Fruit fly (Drosophila melanogaster): Measurements from ENCODE around the gene CG1572.

The CG1572 gene

DNA sequence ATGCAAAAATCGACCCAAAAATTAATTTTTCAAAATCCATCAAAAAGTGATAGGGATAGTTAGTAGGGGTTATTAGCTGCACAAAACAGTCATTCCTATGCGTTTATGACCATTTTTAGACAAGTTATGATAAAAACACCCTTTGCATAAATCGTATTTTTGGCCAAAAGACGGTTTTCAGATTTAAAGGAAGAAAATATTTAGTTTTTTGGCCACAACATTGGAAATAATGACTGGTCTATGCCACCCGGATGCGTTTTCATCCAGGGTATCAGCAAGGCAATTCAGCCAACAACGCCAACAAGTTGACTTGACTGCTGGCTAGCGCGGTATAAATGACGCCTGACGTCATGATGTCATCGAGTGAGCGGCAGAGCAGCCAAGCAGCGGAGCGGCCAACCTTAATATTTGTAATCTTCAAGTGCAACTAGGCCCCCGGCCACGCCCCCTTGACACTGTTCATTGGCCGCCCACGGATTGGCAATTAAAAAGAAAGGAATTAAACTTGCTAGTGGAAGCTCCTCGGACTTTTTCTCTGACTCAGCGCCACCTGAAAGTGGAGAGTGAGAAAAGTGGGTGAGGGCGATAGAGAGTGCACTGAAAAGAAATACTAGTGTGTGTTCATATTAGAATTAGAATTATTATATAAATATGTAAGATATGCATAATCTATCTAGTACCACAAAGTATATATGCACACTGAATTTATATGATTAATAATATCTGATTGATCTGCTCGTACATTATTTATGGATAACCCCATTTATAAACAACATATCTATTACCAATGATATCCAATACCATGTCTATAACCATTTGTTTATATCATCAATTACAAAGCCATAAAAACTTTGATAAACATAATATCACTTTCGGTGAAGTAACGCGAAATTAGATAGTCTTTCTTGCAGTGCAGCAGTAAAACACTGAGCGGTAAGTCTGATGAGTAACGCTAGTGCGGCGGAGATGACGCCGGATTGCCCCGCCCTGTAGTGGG is 1.6 kb upstream of the CG1572 start:
- TF ChIP-seq noc (tag; optimal IDR thresholded peaks at IDR 0.05): peak; percentile 97

DNA sequence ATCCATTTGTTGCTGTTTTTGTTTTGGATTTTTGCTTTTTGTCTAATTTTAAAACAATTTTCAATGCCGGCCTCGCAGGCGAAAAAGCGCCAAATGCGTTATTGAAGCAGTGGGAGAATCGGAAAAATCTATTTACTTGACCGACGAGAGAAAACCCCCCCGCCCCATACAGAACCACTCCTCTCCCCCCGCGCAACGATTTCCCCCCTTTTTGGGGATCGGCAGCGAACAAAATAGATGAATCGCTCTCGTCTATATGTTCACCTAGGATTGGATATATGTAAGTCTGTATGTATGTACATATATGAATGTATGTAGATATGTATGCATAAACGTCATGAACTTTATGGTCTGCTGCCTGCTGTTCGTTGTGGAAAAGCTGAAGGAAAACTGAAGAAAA is 1.7 kb downstream of the CG1572 start:
- TF ChIP-seq noc (tag; optimal IDR thresholded peaks at IDR 0.05): no peak

DNA sequence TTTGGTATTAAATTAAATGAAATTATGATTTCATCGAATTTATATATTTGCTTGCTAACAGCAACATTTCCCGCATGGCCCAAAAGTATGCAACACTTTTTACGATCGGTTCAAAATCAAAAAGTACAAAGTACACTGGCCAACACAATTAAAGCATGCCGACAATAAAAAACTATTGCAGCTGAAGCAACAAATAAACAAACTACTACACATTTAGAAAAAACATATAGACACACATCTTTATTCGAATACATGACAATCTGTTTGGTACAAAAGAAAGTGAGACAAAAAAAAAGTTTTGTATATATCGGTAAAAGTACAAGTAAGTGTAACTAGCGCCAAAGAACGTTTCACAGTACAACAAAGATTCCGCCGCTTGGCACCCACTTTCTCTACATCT is 3.4 kb downstream of the CG1572 start:
- no peak for TF ChIP-seq noc (tag; optimal IDR thresholded peaks at IDR 0.05)

DNA sequence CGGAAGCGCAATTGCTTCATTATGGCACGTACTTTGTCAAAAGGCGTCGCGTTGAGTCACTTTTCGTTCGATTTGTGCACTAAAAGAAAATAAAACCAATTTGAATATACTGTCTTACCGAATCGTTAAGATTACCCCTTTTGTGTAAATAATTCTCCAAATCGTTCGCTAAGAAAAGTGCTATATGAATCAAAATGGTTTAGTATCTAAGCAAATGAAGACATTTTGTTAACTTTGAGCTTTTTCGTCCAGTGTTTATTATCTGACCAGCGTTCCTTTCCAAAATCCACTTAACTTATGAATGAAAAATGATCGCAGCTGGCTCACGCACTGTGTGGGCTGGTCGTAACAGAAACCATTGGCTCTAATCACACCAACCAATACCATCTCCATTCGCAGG is 8.4 kb downstream of the CG1572 start:
- peak; percentile 41 for TF ChIP-seq noc (tag; optimal IDR thresholded peaks at IDR 0.05)

DNA sequence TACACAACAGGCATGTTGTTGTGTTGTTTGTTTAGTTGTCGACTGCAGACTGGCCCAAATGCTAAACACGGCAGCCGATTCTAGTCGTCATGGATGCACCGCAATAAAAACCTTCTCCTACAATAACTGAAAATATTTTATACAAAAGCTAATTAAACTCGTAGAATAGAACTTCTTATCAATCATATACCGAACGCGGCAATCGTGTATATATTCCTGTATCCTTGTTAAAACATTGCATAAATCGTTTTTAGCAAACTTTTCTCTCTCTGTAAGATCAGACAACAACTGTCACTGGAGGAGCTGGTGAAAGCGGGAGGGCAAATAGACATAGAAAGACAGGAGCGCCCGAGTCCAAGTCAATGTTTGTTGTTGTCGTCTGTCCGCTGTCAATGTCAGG is 9.8 kb downstream of the CG1572 start:
- no peak for TF ChIP-seq noc (tag; optimal IDR thresholded peaks at IDR 0.05)

DNA sequence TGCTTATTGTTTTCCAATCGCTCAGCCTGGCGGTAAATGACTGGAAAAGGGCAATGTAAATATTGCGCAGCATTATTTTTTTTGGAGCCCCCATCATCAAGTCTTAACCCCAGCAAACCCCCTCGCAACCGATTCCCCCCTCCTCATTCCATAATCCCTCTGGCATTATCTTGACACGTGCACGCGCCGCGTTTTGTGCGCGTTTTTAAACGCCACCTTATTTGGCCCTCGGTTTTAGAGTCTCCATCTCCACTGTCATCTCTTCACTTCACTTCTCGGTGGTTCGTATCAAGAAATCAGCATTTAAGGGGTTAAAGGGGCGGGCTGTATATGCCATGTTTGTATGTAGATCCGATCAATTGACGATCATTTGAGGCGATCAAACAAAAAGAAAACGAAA is 11.5 kb downstream of the CG1572 start:
- no peak for TF ChIP-seq noc (tag; optimal IDR thresholded peaks at IDR 0.05)

DNA sequence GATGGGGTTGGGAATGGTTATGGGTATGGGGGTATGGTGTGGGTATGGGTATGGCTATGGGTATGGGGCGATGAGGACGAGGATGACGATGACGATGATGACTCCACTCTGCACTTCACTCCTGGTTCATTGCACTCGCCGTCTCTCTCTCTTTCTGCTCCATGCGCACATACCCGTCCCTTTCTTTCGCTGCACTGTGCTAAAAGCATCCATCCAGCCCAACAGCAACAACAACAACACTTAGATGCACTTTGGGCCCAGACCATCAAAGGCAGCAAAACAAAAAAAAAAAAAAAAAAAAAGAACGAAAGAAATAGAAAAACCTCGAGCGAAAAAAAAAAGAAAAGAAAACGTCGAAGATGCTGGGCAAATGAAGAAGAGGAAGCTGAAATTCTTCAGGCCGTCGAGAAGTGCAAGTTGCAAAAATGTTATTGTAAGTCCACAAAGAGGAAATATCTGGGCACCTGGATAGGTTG is 13.5 kb downstream of the CG1572 start:
- TF ChIP-seq noc (tag; optimal IDR thresholded peaks at IDR 0.05): no peak

DNA sequence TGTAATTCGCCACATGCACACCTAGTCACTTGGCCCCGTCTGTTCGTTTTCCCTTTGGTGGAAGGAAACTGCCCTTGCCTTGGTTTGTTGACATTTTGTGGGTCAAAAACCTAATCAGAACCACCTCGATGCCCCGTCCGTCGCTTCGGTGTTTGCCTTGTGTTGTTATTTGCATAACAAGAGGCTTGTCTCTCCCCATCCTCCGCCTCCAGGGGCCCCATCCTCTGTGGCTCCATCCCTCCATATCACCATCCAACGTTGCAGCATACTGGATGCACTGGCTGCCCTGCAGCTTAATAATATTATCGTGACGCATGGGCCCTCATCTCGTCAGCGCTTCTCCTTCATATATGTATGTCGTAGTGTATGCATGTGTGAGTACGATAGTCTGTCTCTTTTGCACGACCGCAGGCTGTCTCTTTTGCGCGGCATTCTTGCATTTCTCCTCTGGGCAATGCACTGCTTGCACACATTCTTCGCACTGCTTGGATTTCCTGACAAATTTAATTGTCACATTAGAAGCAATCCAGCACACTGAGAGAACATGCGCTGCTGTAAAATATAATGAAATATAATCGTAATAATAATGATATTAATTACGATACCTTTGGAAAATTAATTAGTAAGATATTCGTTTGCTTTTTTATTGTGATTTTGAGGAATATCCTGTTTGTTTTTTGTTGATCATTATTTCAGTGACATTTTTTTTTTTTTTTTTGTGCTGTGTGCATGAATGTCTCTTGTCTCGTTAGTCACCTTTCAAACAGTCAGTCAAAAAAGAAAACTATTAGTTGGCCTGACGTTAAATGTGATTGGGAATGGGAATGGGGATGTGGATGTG is 14.1 kb downstream of the CG1572 start:
- no peak for TF ChIP-seq noc (tag; optimal IDR thresholded peaks at IDR 0.05)

DNA sequence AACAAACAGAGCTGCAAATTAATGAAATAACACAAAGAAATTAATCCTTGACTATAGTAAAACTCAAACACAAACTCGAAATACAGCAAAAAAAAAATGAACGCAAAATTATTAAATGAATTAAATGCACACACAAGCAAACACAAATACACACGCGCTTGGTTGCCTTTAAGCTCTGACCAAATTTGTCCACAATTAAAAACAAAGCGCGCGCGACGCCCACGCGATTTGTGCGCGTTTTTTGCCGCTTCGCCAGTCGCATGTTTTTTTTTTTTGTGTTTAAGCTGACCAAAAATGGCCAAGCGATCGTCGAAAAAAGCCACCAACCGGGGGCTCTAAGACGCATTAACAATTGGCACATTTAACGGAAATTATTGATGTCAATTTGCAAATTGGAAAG is 15.1 kb downstream of the CG1572 start:
- TF ChIP-seq noc (tag; optimal IDR thresholded peaks at IDR 0.05): no peak

DNA sequence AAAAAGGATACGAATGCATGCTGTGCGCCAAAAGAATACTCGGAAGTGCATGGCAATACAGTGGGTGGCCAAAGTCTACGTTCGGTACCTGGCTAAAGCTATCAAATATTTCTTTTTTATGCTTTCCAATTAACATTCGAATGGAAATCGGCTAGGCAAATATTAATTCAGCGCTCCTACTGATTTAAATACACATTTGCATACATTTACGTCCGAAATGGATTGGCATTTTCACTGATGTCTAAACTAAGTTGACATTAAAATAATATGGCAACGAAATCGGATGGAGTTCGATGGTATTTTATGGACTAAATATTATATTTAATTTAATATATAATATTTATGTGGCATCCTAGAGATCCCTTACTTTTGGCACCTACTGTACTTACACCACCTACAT is 16.0 kb downstream of the CG1572 start:
- TF ChIP-seq noc (tag; optimal IDR thresholded peaks at IDR 0.05): no peak

DNA sequence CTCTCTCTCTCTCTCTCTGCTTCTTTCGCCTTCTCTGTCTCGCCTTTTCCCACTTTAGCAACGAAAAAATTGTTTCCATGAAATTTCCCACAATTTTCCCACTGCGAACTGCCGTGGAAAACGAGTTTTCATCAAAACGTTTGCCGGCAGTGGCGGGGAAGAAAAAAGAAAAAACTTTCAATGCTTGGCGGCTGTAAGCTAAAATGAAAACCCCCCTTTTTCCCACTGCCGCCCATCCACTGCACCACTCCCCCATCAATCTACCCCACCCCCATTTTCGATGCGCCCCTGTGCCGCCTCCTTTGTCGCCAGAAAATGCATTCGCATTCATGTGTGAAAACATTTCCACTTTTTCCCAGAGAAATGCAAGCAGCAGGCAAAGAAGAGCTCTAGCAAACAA is 27.2 kb downstream of the CG1572 start:
- TF ChIP-seq noc (tag; optimal IDR thresholded peaks at IDR 0.05): no peak

DNA sequence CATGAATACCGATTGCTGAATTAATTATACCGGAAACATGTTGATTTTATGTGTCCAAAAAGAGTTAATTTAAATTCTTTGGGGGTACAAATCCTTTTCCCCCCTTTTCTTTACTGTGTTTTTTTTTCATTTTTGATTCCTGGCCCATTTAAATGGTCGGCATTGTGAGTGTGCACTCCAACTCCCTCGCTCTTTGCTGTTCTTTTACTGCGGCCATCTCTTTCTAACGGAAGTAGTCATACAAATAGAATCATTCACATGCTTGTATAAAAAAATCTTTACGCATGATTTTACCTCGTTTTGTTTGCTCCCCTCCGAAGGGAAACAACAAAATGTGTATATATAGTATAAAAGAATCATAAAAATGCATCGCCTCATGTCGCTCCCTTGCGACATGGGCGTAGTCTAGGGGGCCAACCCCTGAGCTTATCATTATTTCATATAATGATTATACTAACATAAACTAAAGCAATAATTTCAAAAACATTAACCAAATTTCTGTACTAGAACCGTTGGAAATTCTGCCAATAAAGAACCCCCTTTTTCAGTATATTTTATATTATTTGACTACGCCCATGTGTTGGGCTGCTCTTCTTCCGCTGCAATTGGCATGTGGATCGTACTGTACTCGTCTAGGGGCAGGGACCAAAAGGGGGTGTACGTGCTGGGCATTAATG is 30.3 kb downstream of the CG1572 start:
- no peak for TF ChIP-seq noc (tag; optimal IDR thresholded peaks at IDR 0.05)

DNA sequence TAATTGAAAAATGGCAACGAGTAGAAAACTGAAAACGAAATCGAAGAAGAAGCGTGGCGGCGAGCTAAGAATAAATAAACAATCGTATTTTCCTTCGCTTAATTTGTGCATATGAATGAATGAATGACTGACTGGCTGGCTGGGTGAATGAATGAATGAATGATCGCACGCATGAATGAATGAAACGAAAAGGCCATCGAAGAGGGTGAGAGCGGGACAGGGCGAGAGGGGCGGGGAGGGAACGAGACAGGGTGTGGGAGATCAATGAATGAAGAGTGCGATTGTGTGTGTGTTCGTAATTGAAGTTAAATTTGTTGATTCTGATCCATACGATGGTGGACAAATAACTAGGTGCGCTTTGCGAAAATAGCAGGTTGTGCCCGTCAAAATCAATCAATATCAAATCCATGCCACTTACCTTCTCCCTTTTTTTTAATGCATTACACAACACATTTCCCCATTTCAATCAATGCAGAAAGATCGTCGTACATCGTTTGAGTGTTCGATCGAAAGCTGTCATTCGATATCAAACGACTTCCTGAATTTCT is 31.3 kb downstream of the CG1572 start:
- no peak for TF ChIP-seq noc (tag; optimal IDR thresholded peaks at IDR 0.05)

DNA sequence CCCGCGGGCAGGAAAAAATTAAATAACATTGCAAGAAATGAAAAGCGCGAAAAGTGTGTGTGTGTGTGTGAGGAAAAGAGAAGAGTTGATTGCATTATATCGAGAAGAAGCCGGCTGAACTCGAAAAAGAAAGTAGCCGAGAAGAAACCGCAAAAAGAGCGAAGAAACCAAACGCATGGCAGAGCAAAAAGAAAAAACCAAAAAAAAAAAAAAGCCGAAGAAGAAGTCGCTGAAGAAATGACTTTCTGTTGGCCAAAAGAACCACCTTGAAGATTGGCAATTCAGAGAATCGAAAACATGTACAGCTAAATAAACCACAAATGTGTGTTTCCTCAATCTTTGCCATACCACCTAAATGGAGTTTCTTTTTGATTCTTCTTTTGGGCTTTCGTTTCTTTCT is 34.5 kb downstream of the CG1572 start:
- TF ChIP-seq noc (tag; optimal IDR thresholded peaks at IDR 0.05): no peak

Data from whole organism, larva.